Worm (Caenorhabditis elegans) whole organism, late embryonic: Measurements from ENCODE around the gene Y43C5B.3.

Source experiments
- K02D7.2 ChIP-seq: sonication (generic microtip); optimal IDR thresholded peaks from 2 replicates; lab custom pipeline; 2017; ENCODE audit warnings: mild to moderate bottlenecking, missing genetic modification characterization, missing compliant biosample characterization
- ama-1 ChIP-seq: fragments of 150-350 bp; optimal IDR thresholded peaks from 2 replicates; lab custom pipeline; 2014
- ceh-34 ChIP-seq: sonication (generic microtip); optimal IDR thresholded peaks from 2 replicates; lab custom pipeline; 2016; ENCODE audit warnings: mild to moderate bottlenecking, missing genetic modification characterization, missing compliant biosample characterization
- ceh-48 ChIP-seq: sonication (generic microtip); optimal IDR thresholded peaks from 2 replicates; lab custom pipeline; 2016; ENCODE audit warnings: missing genetic modification characterization, inconsistent platforms, missing compliant biosample characterization
- che-1 ChIP-seq: sonication (generic microtip); optimal IDR thresholded peaks from 2 replicates; lab custom pipeline; 2016; ENCODE audit warnings: mild to moderate bottlenecking, missing genetic modification characterization, missing compliant biosample characterization
- hlh-8 ChIP-seq: sonication (generic microtip); optimal IDR thresholded peaks from 2 replicates; lab custom pipeline; 2016; ENCODE audit warnings: missing genotype, missing genetic modification characterization, missing compliant biosample characterization
- lin-11 ChIP-seq: fragments of 200-800 bp; sonication (Bioruptor generic); optimal IDR thresholded peaks from 2 replicates; lab custom pipeline; 2018; ENCODE audit warnings: mild to moderate bottlenecking, missing genetic modification characterization, missing compliant biosample characterization
- pha-4 ChIP-seq: fragments of 150-350 bp; optimal IDR thresholded peaks from 2 replicates; lab custom pipeline; 2018; ENCODE audit warnings: missing biosample characterization, missing genetic modification reagents, missing genetic modification characterization
- tbx-2 ChIP-seq: sonication (generic microtip); optimal IDR thresholded peaks from 2 replicates; lab custom pipeline; 2016; ENCODE audit warnings: missing genetic modification characterization, missing compliant biosample characterization
- ttx-3 ChIP-seq: sonication (generic microtip); optimal IDR thresholded peaks from 2 replicates; lab custom pipeline; 2016; ENCODE audit warnings: missing genetic modification reagents, missing genetic modification characterization, missing compliant biosample characterization
- unc-42 ChIP-seq: sonication (generic microtip); optimal IDR thresholded peaks from 2 replicates; lab custom pipeline; 2016; ENCODE audit warnings: missing genotype, missing genetic modification characterization, missing compliant biosample characterization

- TF ChIP-seq hlh-8 (tag; lab: Kevin White, UChicago) (no peak), ama-1 (no peak), K02D7.2 (tag; lab: Kevin White, UChicago) (no peak), ceh-34 (no peak), ceh-48 (tag; lab: Kevin White, UChicago) (no peak), pha-4 (tag; lab: Kevin White, UChicago) (no peak), unc-42 (no peak), ttx-3 (tag; lab: Kevin White, UChicago) (no peak), tbx-2 (no peak), lin-11 (tag; lab: Kevin White, UChicago) (no peak), che-1 (tag; lab: Kevin White, UChicago) (no peak)
These were observed 4.9 kb upstream of the Y43C5B.3 start for ce11 chrIV:10345486-10345885.
